Fruit fly (Drosophila melanogaster) whole organism, embryonic: ENCODE results near the gene CkIIalpha-i3.
A peak's percentile ranks its signal among the peaks of the same experiment; 100 is the strongest.

Experiments used
- ATbp ChIP-seq: fragments of 200-800 bp; sonication (Bioruptor generic); optimal IDR thresholded peaks from 2 replicates; lab custom pipeline; 2017; ENCODE audit warnings: missing biosample characterization, mild to moderate bottlenecking, missing genetic modification characterization, missing genetic modification reagents
- Atf-2 ChIP-seq: fragments of 200-800 bp; sonication (Bioruptor generic); optimal IDR thresholded peaks from 2 replicates; lab custom pipeline; 2016; ENCODE audit warnings: missing biosample characterization, missing genetic modification characterization
- C15 ChIP-seq: fragments of 200-800 bp; sonication (Bioruptor generic); IDR thresholded peaks from 3 replicates; pipeline ENCODE4 v1.3.6; 2022; ENCODE audit warnings: missing biosample characterization, missing genetic modification characterization
- CG10209 ChIP-seq: fragments of 200-800 bp; sonication (Bioruptor generic); optimal IDR thresholded peaks from 3 replicates; lab custom pipeline; 2017; ENCODE audit warnings: missing biosample characterization, mild to moderate bottlenecking, missing genetic modification characterization, missing genetic modification reagents
- CG10654 ChIP-seq: fragments of 200-800 bp; sonication (Bioruptor generic); optimal IDR thresholded peaks from 2 replicates; lab custom pipeline; 2016; ENCODE audit warnings: missing biosample characterization, missing genetic modification characterization
- CG10979 ChIP-seq: fragments of 200-800 bp; sonication (Bioruptor generic); optimal IDR thresholded peaks from 2 replicates; lab custom pipeline; 2018; ENCODE audit warnings: missing biosample characterization, mild to moderate bottlenecking, missing genetic modification characterization, moderate library complexity
- CG12071 ChIP-seq: fragments of 200-800 bp; sonication (Bioruptor generic); optimal IDR thresholded peaks from 3 replicates; lab custom pipeline; 2018; ENCODE audit warnings: missing biosample characterization, mild to moderate bottlenecking, missing genetic modification characterization
- CG12219 ChIP-seq: fragments of 200-800 bp; sonication (Bioruptor generic); optimal IDR thresholded peaks from 3 replicates; lab custom pipeline; 2018; ENCODE audit warnings: missing biosample characterization, mild to moderate bottlenecking, missing genetic modification characterization
- CG12769 ChIP-seq: fragments of 200-800 bp; sonication (Bioruptor generic); optimal IDR thresholded peaks from 2 replicates; lab custom pipeline; 2019; ENCODE audit warnings: missing biosample characterization, mild to moderate bottlenecking, missing genetic modification characterization, moderate library complexity
- CG1529 ChIP-seq: fragments of 200-800 bp; sonication (Bioruptor generic); optimal IDR thresholded peaks from 3 replicates; lab custom pipeline; 2018; ENCODE audit warnings: missing biosample characterization, missing genetic modification characterization
- CG17328 ChIP-seq: fragments of 200-800 bp; sonication (Bioruptor generic); IDR thresholded peaks from 2 replicates; pipeline ENCODE4 v1.3.6; 2022; ENCODE audit warnings: missing biosample characterization, missing genetic modification characterization
- CG2875 ChIP-seq: fragments of 200-800 bp; sonication (Bioruptor generic); optimal IDR thresholded peaks from 2 replicates; lab custom pipeline; 2017; ENCODE audit warnings: missing biosample characterization, mild to moderate bottlenecking, missing genetic modification characterization, missing genetic modification reagents
- CG2889 ChIP-seq: fragments of 200-800 bp; sonication (Bioruptor generic); IDR thresholded peaks from 3 replicates; pipeline ENCODE4 v1.3.6; 2022; ENCODE audit warnings: missing biosample characterization, missing genetic modification characterization
- CG6175 ChIP-seq: fragments of 200-800 bp; sonication (Bioruptor generic); IDR thresholded peaks from 3 replicates; pipeline ENCODE4 v1.3.6; 2022; ENCODE audit warnings: missing biosample characterization, missing genetic modification characterization
- CG6254 ChIP-seq: fragments of 200-800 bp; sonication (Bioruptor generic); optimal IDR thresholded peaks from 3 replicates; lab custom pipeline; 2017; ENCODE audit warnings: mild to moderate bottlenecking, missing biosample characterization, missing genetic modification reagents, missing genetic modification characterization
- CG8944 ChIP-seq: fragments of 200-800 bp; sonication (Bioruptor generic); optimal IDR thresholded peaks from 3 replicates; lab custom pipeline; 2016; ENCODE audit warnings: missing biosample characterization, missing genetic modification characterization
- CG9437 ChIP-seq: fragments of 200-800 bp; sonication (Bioruptor generic); optimal IDR thresholded peaks from 2 replicates; lab custom pipeline; 2018; ENCODE audit warnings: missing biosample characterization, mild to moderate bottlenecking, missing genetic modification characterization
- Chrac-16 ChIP-seq: fragments of 200-800 bp; sonication (Bioruptor generic); optimal IDR thresholded peaks from 3 replicates; lab custom pipeline; 2016; ENCODE audit warnings: missing biosample characterization, missing genetic modification characterization
- CkIIα-i1 ChIP-seq: fragments of 200-800 bp; sonication (Bioruptor generic); IDR thresholded peaks from 2 replicates; pipeline ENCODE4 v1.3.6; 2022; ENCODE audit warnings: missing biosample characterization, missing genetic modification characterization
- Dad ChIP-seq: fragments of 200-800 bp; sonication (Bioruptor generic); optimal IDR thresholded peaks from 3 replicates; lab custom pipeline; 2016; ENCODE audit warnings: missing biosample characterization, missing genetic modification characterization
- Eip74EF ChIP-seq, 2 experiments: fragments of 200-800 bp in 1 of 2; fragments of >200 bp in 1 of 2; sonication (Bioruptor generic) in 1 of 2; optimal IDR thresholded peaks; 2 replicates each; lab custom pipeline; 2017 to 2019; ENCODE audit warnings: missing biosample characterization in 2 of 2, missing genetic modification characterization in 2 of 2, mild to moderate bottlenecking in 1 of 2, moderate library complexity in 1 of 2
- Mes4 ChIP-seq: fragments of 200-800 bp; sonication (Bioruptor generic); optimal IDR thresholded peaks from 2 replicates; lab custom pipeline; 2016; ENCODE audit warnings: missing biosample characterization, missing genetic modification characterization
- NFAT ChIP-seq: fragments of 200-800 bp; sonication (Bioruptor generic); IDR thresholded peaks from 2 replicates; pipeline ENCODE4 v1.3.6; 2022; ENCODE audit warnings: missing biosample characterization, missing genetic modification characterization
- Side ChIP-seq: fragments of 200-800 bp; sonication (Bioruptor generic); optimal IDR thresholded peaks from 2 replicates; lab custom pipeline; 2016; ENCODE audit warnings: missing biosample characterization, missing genetic modification characterization
- abd-A ChIP-seq: fragments of 200-800 bp; sonication (Bioruptor generic); optimal IDR thresholded peaks from 3 replicates; lab custom pipeline; 2019; ENCODE audit warnings: missing biosample characterization, mild to moderate bottlenecking, missing genetic modification characterization, moderate library complexity
- ash1 ChIP-seq: fragments of 200-800 bp; sonication (Bioruptor generic); optimal IDR thresholded peaks from 2 replicates; lab custom pipeline; 2018; ENCODE audit warnings: missing biosample characterization, mild to moderate bottlenecking, missing genetic modification characterization
- az2 ChIP-seq: fragments of 200-800 bp; sonication (Bioruptor generic); optimal IDR thresholded peaks from 3 replicates; lab custom pipeline; 2016; ENCODE audit warnings: missing biosample characterization, missing genetic modification characterization
- bbx ChIP-seq: fragments of 200-800 bp; sonication (Bioruptor generic); IDR thresholded peaks from 2 replicates; pipeline ENCODE4 v1.3.6; 2022; ENCODE audit warnings: missing biosample characterization, missing genetic modification characterization; ENCODE audit not compliant: partially characterized antibody
- ci ChIP-seq: fragments of 200-800 bp; sonication (Bioruptor generic); IDR thresholded peaks from 3 replicates; pipeline ENCODE4 v1.3.6; 2022; ENCODE audit warnings: missing biosample characterization, missing genetic modification characterization
- crol ChIP-seq: fragments of 200-800 bp; sonication (Bioruptor generic); IDR thresholded peaks from 2 replicates; pipeline ENCODE4 v1.3.6; 2022; ENCODE audit warnings: missing biosample characterization, missing genetic modification characterization
- dm ChIP-seq: fragments of 200-800 bp; sonication (Bioruptor generic); optimal IDR thresholded peaks from 3 replicates; lab custom pipeline; 2016; ENCODE audit warnings: missing biosample characterization, missing genetic modification characterization
- dysf ChIP-seq: fragments of 200-800 bp; sonication (Bioruptor generic); IDR thresholded peaks from 3 replicates; pipeline ENCODE4 v1.3.6; 2022; ENCODE audit warnings: missing biosample characterization, missing genetic modification characterization
- ems ChIP-seq: fragments of 200-800 bp; sonication (Bioruptor generic); optimal IDR thresholded peaks from 3 replicates; lab custom pipeline; 2016; ENCODE audit warnings: missing biosample characterization, missing genetic modification characterization
- fd64A ChIP-seq: fragments of 200-800 bp; sonication (Bioruptor generic); optimal IDR thresholded peaks from 3 replicates; lab custom pipeline; 2018; ENCODE audit warnings: missing biosample characterization, mild to moderate bottlenecking, missing genetic modification characterization
- kay ChIP-seq: fragments of 200-800 bp; sonication (Bioruptor generic); optimal IDR thresholded peaks from 2 replicates; lab custom pipeline; 2016; ENCODE audit warnings: missing biosample characterization, missing genetic modification characterization
- lbe ChIP-seq: fragments of 200-800 bp; sonication (Bioruptor generic); optimal IDR thresholded peaks from 2 replicates; lab custom pipeline; 2016; ENCODE audit warnings: missing biosample characterization, mild to moderate bottlenecking, missing genetic modification characterization
- mirr ChIP-seq: fragments of 200-800 bp; sonication (Bioruptor generic); optimal IDR thresholded peaks from 3 replicates; lab custom pipeline; 2018; ENCODE audit warnings: missing biosample characterization, mild to moderate bottlenecking, missing genetic modification characterization
- pan ChIP-seq, 4 experiments: fragments of >200 bp in 3 of 4; fragments of 200-800 bp in 1 of 4; sonication (Bioruptor generic) in 1 of 4; optimal IDR thresholded peaks in 3 of 4; IDR thresholded peaks in 1 of 4; 2 replicates each; pipeline versions ENCODE4 v1.3.6 to Lab custom; 2017 to 2022; ENCODE audit warnings: missing biosample characterization in 2 of 4, missing genetic modification characterization in 2 of 4, mixed read lengths in 1 of 4
- sens-2 ChIP-seq: fragments of 200-800 bp; sonication (Bioruptor generic); IDR thresholded peaks from 2 replicates; pipeline ENCODE4 v1.3.6; 2022; ENCODE audit warnings: missing biosample characterization, missing genetic modification characterization
- sima ChIP-seq: fragments of 200-800 bp; sonication (Bioruptor generic); optimal IDR thresholded peaks from 2 replicates; lab custom pipeline; 2016; ENCODE audit warnings: missing biosample characterization, missing genetic modification characterization
- sqz ChIP-seq: fragments of 200-800 bp; sonication (Bioruptor generic); optimal IDR thresholded peaks from 3 replicates; lab custom pipeline; 2018; ENCODE audit warnings: missing biosample characterization, mild to moderate bottlenecking, missing genetic modification characterization
- sr ChIP-seq: fragments of 200-800 bp; sonication (Bioruptor generic); IDR thresholded peaks from 3 replicates; pipeline ENCODE4 v1.3.6; 2022; ENCODE audit warnings: missing biosample characterization, missing genetic modification characterization
- stc ChIP-seq: fragments of 200-800 bp; sonication (Bioruptor generic); IDR thresholded peaks from 2 replicates; pipeline ENCODE4 v1.3.6; 2022; ENCODE audit warnings: missing biosample characterization, missing genetic modification characterization
- tup ChIP-seq: fragments of 200-800 bp; sonication (Bioruptor generic); optimal IDR thresholded peaks from 2 replicates; lab custom pipeline; 2016; ENCODE audit warnings: missing biosample characterization, mild to moderate bottlenecking, missing genetic modification characterization, moderate library complexity
- unpg ChIP-seq: fragments of 200-800 bp; sonication (Bioruptor generic); optimal IDR thresholded peaks from 3 replicates; lab custom pipeline; 2018; ENCODE audit warnings: missing biosample characterization, mild to moderate bottlenecking, missing genetic modification characterization, moderate library complexity
- wor ChIP-seq: fragments of 200-800 bp; sonication (Bioruptor generic); IDR thresholded peaks from 2 replicates; pipeline ENCODE4 v1.3.6; 2022; ENCODE audit warnings: missing biosample characterization, missing genetic modification characterization
- zen2 ChIP-seq: fragments of 200-800 bp; sonication (Bioruptor generic); IDR thresholded peaks from 3 replicates; pipeline ENCODE4 v1.3.6; 2022; ENCODE audit warnings: missing biosample characterization, missing genetic modification characterization; ENCODE audit not compliant: partially characterized antibody

Gene CkIIalpha-i3

dm6 chr3L:737445-738116 lies 27.2 kb upstream of the CkIIalpha-i3 start:
- no peak for TF ChIP-seq sens-2 (GFP tag; lab: Robert Waterston, UW)
- no peak for TF ChIP-seq stc (GFP tag; lab: Robert Waterston, UW)
- no peak for TF ChIP-seq bbx (GFP tag; lab: Robert Waterston, UW)
- TF ChIP-seq CG12071: no peak

- TF ChIP-seq CG17328: 0 out of 2 replicates have a peak, but pooled peaks have one; percentile 8
- TF ChIP-seq CG12769 (tag; lab: Kevin White, UChicago): no peak
- no peak for TF ChIP-seq CG2875
- TF ChIP-seq ems (GFP tag; lab: Kevin White, UChicago): no peak
- TF ChIP-seq ci: peak; percentile 22; the same call in 1 of the 3 replicates
- TF ChIP-seq fd64A (GFP tag; lab: Kevin White, UChicago): no peak
- TF ChIP-seq tup: no peak
- TF ChIP-seq sr (GFP tag; lab: Robert Waterston, UW): peak; percentile 70; the same call in 2 of the 3 replicates
- TF ChIP-seq abd-A (tag; lab: Kevin White, UChicago): no peak
- TF ChIP-seq Atf-2: no peak
- TF ChIP-seq CG10654 (GFP tag; lab: Kevin White, UChicago): no peak
- no peak for TF ChIP-seq CG8944
- TF ChIP-seq CG1529 (GFP tag; lab: Kevin White, UChicago): no peak
- TF ChIP-seq zen2 (GFP tag; lab: Robert Waterston, UW): no peak
- TF ChIP-seq CG9437 (GFP tag; lab: Kevin White, UChicago): no peak
- TF ChIP-seq unpg (GFP tag; lab: Kevin White, UChicago): no peak
- TF ChIP-seq Mes4 (GFP tag; lab: Kevin White, UChicago): no peak
- TF ChIP-seq CG6254: peak; percentile 6
- TF ChIP-seq pan (optimal IDR thresholded peaks at IDR 0.05; lab: Kevin White, UChicago): no peak
- no peak for TF ChIP-seq pan (GFP tag; optimal IDR thresholded peaks at IDR 0.05 in 1 of 2, IDR thresholded peaks at IDR 0.05 in 1 of 2)
- no peak for TF ChIP-seq az2 (GFP tag; lab: Kevin White, UChicago)
- no peak for TF ChIP-seq dm (GFP tag; lab: Kevin White, UChicago)
- no peak for TF ChIP-seq sima (GFP tag; lab: Kevin White, UChicago)
- TF ChIP-seq NFAT: no peak
- no peak for TF ChIP-seq kay (GFP tag; lab: Kevin White, UChicago)
- TF ChIP-seq lbe (GFP tag; lab: Kevin White, UChicago): no peak
- TF ChIP-seq CG10979 (tag; lab: Kevin White, UChicago): no peak
- no peak for TF ChIP-seq Side (GFP tag; lab: Kevin White, UChicago)
- TF ChIP-seq dysf (GFP tag; lab: Robert Waterston, UW): no peak
- no peak for TF ChIP-seq ash1 (GFP tag; lab: Kevin White, UChicago)
- TF ChIP-seq CG12219 (GFP tag; lab: Kevin White, UChicago): no peak
- no peak for TF ChIP-seq mirr (GFP tag; lab: Kevin White, UChicago)
- TF ChIP-seq Eip74EF (GFP tag; optimal IDR thresholded peaks at IDR 0.05; lab: Kevin White, UChicago): no peak
- no peak for TF ChIP-seq CG10209
- TF ChIP-seq CG2889 (GFP tag; lab: Robert Waterston, UW): no peak
- TF ChIP-seq ATbp (GFP tag; lab: Kevin White, UChicago): no peak
- TF ChIP-seq sqz (GFP tag; lab: Kevin White, UChicago): peak; percentile 9
- no peak for TF ChIP-seq Chrac-16
- no peak for TF ChIP-seq CkIIα-i1
- TF ChIP-seq C15 (GFP tag; lab: Robert Waterston, UW): no peak
- no peak for TF ChIP-seq wor (GFP tag; lab: Robert Waterston, UW)
- peak; percentile 17; the same call in 1 of the 3 replicates for TF ChIP-seq CG6175 (GFP tag; lab: Robert Waterston, UW)
- no peak for TF ChIP-seq Dad
- peak; percentile 60; the same call in 1 of the 2 replicates for TF ChIP-seq crol (GFP tag; lab: Robert Waterston, UW)
These were observed 26.2 kb upstream of the CkIIalpha-i3 start for dm6 chr3L:736542-737166.
